Worm (Caenorhabditis elegans) whole organism, young adult: Measurements from ENCODE around the gene C07A9.10.

Experiments
- B0336.3 ChIP-seq: fragments of 200-800 bp; sonication (Bioruptor generic); IDR thresholded peaks from 2 replicates; pipeline ENCODE4 v1.3.6; 2022; ENCODE audit warnings: missing genetic modification characterization, missing compliant biosample characterization
- F10E7.11 ChIP-seq: sonication (generic microtip); optimal IDR thresholded peaks from 2 replicates; lab custom pipeline; 2017; ENCODE audit warnings: mild to moderate bottlenecking, missing genetic modification characterization, moderate library complexity, missing compliant biosample characterization
- F57A8.1 ChIP-seq: fragments of 200-800 bp; sonication (Bioruptor generic); optimal IDR thresholded peaks from 2 replicates; lab custom pipeline; 2018; ENCODE audit warnings: mild to moderate bottlenecking, missing genetic modification characterization, moderate library complexity, missing compliant biosample characterization
- F57C9.4 ChIP-seq: sonication (generic microtip); optimal IDR thresholded peaks from 2 replicates; lab custom pipeline; 2017; ENCODE audit warnings: mild to moderate bottlenecking, missing genetic modification characterization, missing compliant biosample characterization
- T07F8.4 ChIP-seq: sonication (generic microtip); optimal IDR thresholded peaks from 2 replicates; lab custom pipeline; 2016; ENCODE audit warnings: mild to moderate bottlenecking, missing genetic modification characterization, moderate library complexity, missing compliant biosample characterization
- Y53F4B.3 ChIP-seq: fragments of 200-800 bp; sonication (Bioruptor generic); IDR thresholded peaks from 2 replicates; pipeline ENCODE4 v1.3.6; 2022; ENCODE audit warnings: missing genetic modification reagents, missing genetic modification characterization, missing compliant biosample characterization
- Y79H2A.3 ChIP-seq: fragments of 200-800 bp; sonication (Bioruptor generic); conservative IDR thresholded peaks from 2 replicates; pipeline ENCODE4 v1.3.6; 2022; ENCODE audit warnings: missing genetic modification reagents, missing genetic modification characterization, missing compliant biosample characterization
- Y95B8A.8 ChIP-seq: fragments of 200-800 bp; sonication (Bioruptor generic); IDR thresholded peaks from 2 replicates; pipeline ENCODE4 v1.3.6; 2022; ENCODE audit warnings: missing genetic modification reagents, missing genetic modification characterization, missing compliant biosample characterization
- atf-7 ChIP-seq: sonication (generic microtip); optimal IDR thresholded peaks from 2 replicates; lab custom pipeline; 2017; ENCODE audit warnings: mild to moderate bottlenecking, missing genetic modification characterization, missing compliant biosample characterization
- attf-5 ChIP-seq: fragments of 200-800 bp; sonication (Bioruptor generic); optimal IDR thresholded peaks from 2 replicates; lab custom pipeline; 2018; ENCODE audit warnings: mild to moderate bottlenecking, missing genetic modification characterization, missing compliant biosample characterization
- attf-6 ChIP-seq: fragments of 200-800 bp; sonication (Bioruptor generic); IDR thresholded peaks from 2 replicates; pipeline ENCODE4 v1.3.6; 2022; ENCODE audit warnings: missing genetic modification reagents, missing genetic modification characterization, missing compliant biosample characterization
- bed-1 ChIP-seq: fragments of 200-800 bp; sonication (Bioruptor generic); IDR thresholded peaks from 2 replicates; pipeline ENCODE4 v1.3.6; 2022; ENCODE audit warnings: missing genetic modification reagents, missing genetic modification characterization, missing compliant biosample characterization
- bed-2 ChIP-seq: fragments of 200-800 bp; sonication (Bioruptor generic); IDR thresholded peaks from 2 replicates; pipeline ENCODE4 v1.3.6; 2022; ENCODE audit warnings: missing genetic modification reagents, missing genetic modification characterization, missing compliant biosample characterization
- ccch-3 ChIP-seq: fragments of 200-800 bp; sonication (Bioruptor generic); optimal IDR thresholded peaks from 2 replicates; lab custom pipeline; 2018; ENCODE audit warnings: mild to moderate bottlenecking, missing genetic modification characterization, missing compliant biosample characterization
- ceh-27 ChIP-seq: fragments of 200-800 bp; sonication (Bioruptor generic); optimal IDR thresholded peaks from 2 replicates; lab custom pipeline; 2018; ENCODE audit warnings: mild to moderate bottlenecking, missing genetic modification characterization, moderate library complexity, missing compliant biosample characterization
- die-1 ChIP-seq: sonication (generic microtip); optimal IDR thresholded peaks from 2 replicates; lab custom pipeline; 2016; ENCODE audit warnings: missing genotype, mild to moderate bottlenecking, missing genetic modification characterization, missing compliant biosample characterization
- dox-1 ChIP-seq: fragments of 200-800 bp; sonication (Bioruptor generic); IDR thresholded peaks from 2 replicates; pipeline ENCODE4 v1.3.6; 2022; ENCODE audit warnings: missing genetic modification reagents, missing genetic modification characterization, missing compliant biosample characterization
- egl-44 ChIP-seq: fragments of 200-800 bp; sonication (Bioruptor generic); IDR thresholded peaks from 2 replicates; pipeline ENCODE4 v1.3.6; 2022; ENCODE audit warnings: missing genetic modification reagents, missing genetic modification characterization, missing compliant biosample characterization
- fkh-3 ChIP-seq: sonication (generic microtip); optimal IDR thresholded peaks from 2 replicates; lab custom pipeline; 2016; ENCODE audit warnings: mild to moderate bottlenecking, missing genetic modification characterization, missing compliant biosample characterization
- hlh-12 ChIP-seq: sonication (generic microtip); optimal IDR thresholded peaks from 2 replicates; lab custom pipeline; 2016; ENCODE audit warnings: missing genetic modification characterization, missing compliant biosample characterization
- let-526 ChIP-seq: fragments of 200-800 bp; sonication (Bioruptor generic); IDR thresholded peaks from 2 replicates; pipeline ENCODE4 v1.3.6; 2022; ENCODE audit warnings: missing genetic modification reagents, missing genetic modification characterization, missing compliant biosample characterization
- let-607 ChIP-seq, 2 experiments: fragments of 200-800 bp in 1 of 2; sonication (Bioruptor generic) in 1 of 2; sonication (generic microtip) in 1 of 2; optimal IDR thresholded peaks; 2 replicates each; lab custom pipeline; 2016 to 2018; ENCODE audit warnings: mild to moderate bottlenecking in 2 of 2, missing compliant biosample characterization in 2 of 2, missing genetic modification characterization in 2 of 2, moderate library complexity in 2 of 2, missing genotype in 1 of 2
- lsl-1 ChIP-seq: fragments of 200-800 bp; sonication (Bioruptor generic); optimal IDR thresholded peaks from 2 replicates; lab custom pipeline; 2018; ENCODE audit warnings: mild to moderate bottlenecking, missing genetic modification characterization, moderate library complexity, missing compliant biosample characterization
- lsy-27 ChIP-seq: sonication (generic microtip); optimal IDR thresholded peaks from 2 replicates; lab custom pipeline; 2017; ENCODE audit warnings: missing genetic modification characterization, mild to moderate bottlenecking, missing compliant biosample characterization, antibody characterized with exemption, missing genotype, borderline replicate concordance; ENCODE audit not compliant: insufficient read depth
- nfya-1 ChIP-seq: sonication (generic microtip); optimal IDR thresholded peaks from 2 replicates; lab custom pipeline; 2017; ENCODE audit warnings: antibody characterized with exemption, missing compliant biosample characterization, missing genetic modification characterization, borderline replicate concordance; ENCODE audit not compliant: insufficient read depth
- nfyb-1 ChIP-seq: fragments of 200-800 bp; sonication (Bioruptor generic); IDR thresholded peaks from 2 replicates; pipeline ENCODE4 v1.3.6; 2022; ENCODE audit warnings: missing genetic modification reagents, missing genetic modification characterization, missing compliant biosample characterization
- nhr-27 ChIP-seq: fragments of 200-800 bp; sonication (Bioruptor generic); optimal IDR thresholded peaks from 2 replicates; lab custom pipeline; 2018; ENCODE audit warnings: mild to moderate bottlenecking, missing genetic modification characterization, moderate library complexity, missing compliant biosample characterization
- nhr-80 ChIP-seq: sonication (generic microtip); optimal IDR thresholded peaks from 2 replicates; lab custom pipeline; 2016; ENCODE audit warnings: missing genetic modification characterization, missing compliant biosample characterization
- nhr-90 ChIP-seq: sonication (generic microtip); optimal IDR thresholded peaks from 2 replicates; lab custom pipeline; 2016; ENCODE audit warnings: missing genotype, mild to moderate bottlenecking, missing genetic modification characterization, missing compliant biosample characterization
- pha-4 ChIP-seq: fragments of 150-350 bp; sonication (generic microtip); optimal IDR thresholded peaks from 2 replicates; lab custom pipeline; 2014; ENCODE audit warnings: missing biosample characterization, missing genetic modification reagents, missing genetic modification characterization
- repo-1 ChIP-seq: sonication (generic microtip); optimal IDR thresholded peaks from 2 replicates; lab custom pipeline; 2017; ENCODE audit warnings: mild to moderate bottlenecking, missing genetic modification characterization, missing compliant biosample characterization
- snpc-3.4 ChIP-seq: sonication (generic microtip); optimal IDR thresholded peaks from 2 replicates; lab custom pipeline; 2017; ENCODE audit warnings: missing genetic modification characterization, mild to moderate bottlenecking, missing compliant biosample characterization, antibody characterized with exemption, moderate library complexity, missing genotype, missing genetic modification reagents
- snpc-4 ChIP-seq, 5 experiments: fragments of 150-350 bp in 1 of 5; sonication (generic microtip) in 4 of 5; optimal IDR thresholded peaks; 2 replicates each; lab custom pipeline; 2014 to 2018; ENCODE audit warnings: missing genetic modification characterization in 5 of 5, missing biosample characterization in 3 of 5, antibody characterized with exemption in 2 of 5, mild to moderate bottlenecking in 2 of 5, missing compliant biosample characterization in 2 of 5, missing genotype in 2 of 5, moderate library complexity in 2 of 5, missing genetic modification reagents in 1 of 5
- sptf-2 ChIP-seq: fragments of 200-800 bp; sonication (Bioruptor generic); optimal IDR thresholded peaks from 2 replicates; lab custom pipeline; 2018; ENCODE audit warnings: mild to moderate bottlenecking, missing genetic modification characterization, missing compliant biosample characterization
- tbp1 ChIP-seq: fragments of 200-800 bp; sonication (Bioruptor generic); optimal IDR thresholded peaks from 2 replicates; lab custom pipeline; 2018; ENCODE audit warnings: mild to moderate bottlenecking, missing genetic modification characterization, missing compliant biosample characterization
- zfh-2 ChIP-seq: fragments of 200-800 bp; sonication (Bioruptor generic); conservative IDR thresholded peaks from 2 replicates; pipeline ENCODE4 v1.3.6; 2022; ENCODE audit warnings: missing genetic modification reagents, missing genetic modification characterization, missing compliant biosample characterization
- ztf-25 ChIP-seq: fragments of 200-800 bp; sonication (Bioruptor generic); IDR thresholded peaks from 2 replicates; pipeline ENCODE4 v1.3.6; 2022; ENCODE audit warnings: missing genetic modification reagents, missing genetic modification characterization, missing compliant biosample characterization
- ztf-26 ChIP-seq: sonication (generic microtip); optimal IDR thresholded peaks from 2 replicates; lab custom pipeline; 2017; ENCODE audit warnings: missing genetic modification characterization, missing compliant biosample characterization
- ztf-3 ChIP-seq: fragments of 200-800 bp; sonication (Bioruptor generic); optimal IDR thresholded peaks from 2 replicates; lab custom pipeline; 2018; ENCODE audit warnings: mild to moderate bottlenecking, missing genetic modification characterization, missing compliant biosample characterization
- ztf-6 ChIP-seq: fragments of 200-800 bp; sonication (Bioruptor generic); IDR thresholded peaks from 2 replicates; pipeline ENCODE4 v1.3.6; 2022; ENCODE audit warnings: missing genetic modification reagents, missing genetic modification characterization, missing compliant biosample characterization

C07A9.10 gene

DNA sequence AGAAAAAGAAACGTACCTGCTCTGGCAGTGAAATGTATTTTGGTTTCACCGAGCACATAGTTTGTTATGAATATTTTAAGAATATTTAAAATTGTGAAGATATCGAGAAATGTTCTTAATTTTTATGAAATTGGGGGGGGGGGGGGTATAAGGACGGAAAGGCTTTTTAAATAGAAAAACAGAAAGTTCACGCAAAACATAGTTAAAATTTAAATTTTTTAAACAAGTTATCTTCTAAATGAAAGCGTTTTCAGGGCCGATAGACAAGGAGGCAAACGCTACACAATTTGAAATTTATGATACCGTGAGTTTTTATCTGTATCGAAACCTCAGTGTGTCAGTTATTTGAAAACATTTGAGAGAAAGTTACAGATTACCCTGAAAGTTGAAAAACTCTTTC, 30.1 kb downstream of the C07A9.10 start, which contains the start of gene C15H7.4:
TSS of gene C15H7.4 (minus strand) at position 101 of the 400 bp plus-strand sequence.
- TF ChIP-seq repo-1 (tag; lab: Kevin White, UChicago), result no peak
- TF ChIP-seq Y79H2A.3 (GFP tag; lab: Robert Waterston, UW), result no peak
- TF ChIP-seq snpc-4 (GFP tag; optimal IDR thresholded peaks at IDR 0.05; lab: Kevin White, UChicago), result no peak
- no peak for TF ChIP-seq snpc-4 (tag; optimal IDR thresholded peaks at IDR 0.05; lab: Kevin White, UChicago)
- no peak for TF ChIP-seq lsy-27
- no peak for TF ChIP-seq pha-4 (tag; lab: Kevin White, UChicago)
- TF ChIP-seq zfh-2, result no peak
- TF ChIP-seq fkh-3 (tag; lab: Kevin White, UChicago), result no peak
- TF ChIP-seq nfya-1 (tag; lab: Kevin White, UChicago), result no peak
- TF ChIP-seq hlh-12 (tag; lab: Kevin White, UChicago), result no peak
- TF ChIP-seq Y95B8A.8 (GFP tag; lab: Robert Waterston, UW), result no peak

DNA sequence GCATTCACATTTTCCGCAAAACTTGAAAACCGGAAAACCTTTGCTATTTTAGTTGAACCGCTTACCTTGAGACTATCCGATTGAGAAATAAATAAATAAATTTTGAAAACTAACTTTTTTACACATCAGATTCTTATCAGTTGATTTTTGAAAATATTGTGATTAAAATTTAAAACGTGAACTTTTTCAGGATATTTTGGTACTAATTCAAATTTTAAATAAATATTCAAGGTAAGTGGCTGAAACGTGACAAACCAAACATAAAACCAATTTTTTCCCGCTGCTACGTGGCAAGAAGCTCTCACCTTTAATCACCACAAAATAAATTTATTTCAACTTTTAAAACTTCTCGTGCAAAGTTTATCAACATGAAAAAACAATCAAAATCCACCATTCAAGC, 34.0 kb downstream of the C07A9.10 start, which contains the start of gene C15H7.3:
TSS of gene C15H7.3 (minus strand) at position 101 of the 400 bp plus-strand sequence.
- TF ChIP-seq B0336.3 (GFP tag; lab: Robert Waterston, UW) (no peak), tbp1 (GFP tag; lab: Kevin White, UChicago) (no peak), lsl-1 (GFP tag; lab: Kevin White, UChicago) (no peak), let-607 (tag; optimal IDR thresholded peaks at IDR 0.05; lab: Kevin White, UChicago) (no peak), attf-5 (no peak), egl-44 (GFP tag; lab: Robert Waterston, UW) (no peak), ztf-3 (no peak), ztf-25 (GFP tag; lab: Robert Waterston, UW) (no peak), attf-6 (GFP tag; lab: Robert Waterston, UW) (no peak), ztf-6 (GFP tag; lab: Robert Waterston, UW) (no peak), atf-7 (no peak), let-526 (no peak)

DNA sequence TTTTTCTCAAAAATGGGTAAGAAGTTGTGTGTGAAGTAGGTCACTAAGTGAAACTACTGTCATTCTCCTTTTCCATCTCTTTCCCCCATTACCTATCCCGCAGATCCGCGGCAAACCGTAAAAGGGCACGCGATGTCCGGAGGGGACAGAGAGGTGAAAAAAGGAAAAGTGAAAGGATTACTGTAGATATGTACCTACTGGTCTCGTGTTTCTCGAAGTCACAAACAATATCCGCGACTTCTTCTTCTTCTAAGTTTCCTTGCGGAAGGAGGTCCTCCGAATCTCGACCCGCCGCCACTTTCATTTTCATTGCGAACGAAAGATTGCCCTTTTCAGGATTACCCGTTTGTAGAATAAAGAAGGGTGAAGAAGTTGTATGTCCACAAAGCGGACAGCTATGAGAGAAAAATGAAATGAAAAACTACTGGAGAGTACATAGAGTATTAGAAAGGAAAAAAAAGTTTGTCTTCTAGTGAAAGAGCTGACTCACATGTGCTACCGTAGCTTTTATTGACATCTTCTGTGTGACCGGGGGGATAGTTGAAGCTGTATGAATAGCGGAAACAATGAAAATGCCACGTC, 39.3 kb downstream of the C07A9.10 start:
- TF ChIP-seq egl-44 (GFP tag; lab: Robert Waterston, UW) (no peak), ztf-26 (tag; lab: Kevin White, UChicago) (no peak), T07F8.4 (no peak), lsy-27 (no peak), dox-1 (GFP tag; lab: Robert Waterston, UW) (no peak), bed-2 (GFP tag; lab: Robert Waterston, UW) (no peak), F57A8.1 (GFP tag; lab: Kevin White, UChicago) (no peak), die-1 (no peak), ccch-3 (GFP tag; lab: Kevin White, UChicago) (no peak), let-526 (no peak), snpc-4 (GFP tag; optimal IDR thresholded peaks at IDR 0.05; lab: Kevin White, UChicago) (no peak), snpc-4 (tag; optimal IDR thresholded peaks at IDR 0.05; lab: Kevin White, UChicago) (no peak)

DNA sequence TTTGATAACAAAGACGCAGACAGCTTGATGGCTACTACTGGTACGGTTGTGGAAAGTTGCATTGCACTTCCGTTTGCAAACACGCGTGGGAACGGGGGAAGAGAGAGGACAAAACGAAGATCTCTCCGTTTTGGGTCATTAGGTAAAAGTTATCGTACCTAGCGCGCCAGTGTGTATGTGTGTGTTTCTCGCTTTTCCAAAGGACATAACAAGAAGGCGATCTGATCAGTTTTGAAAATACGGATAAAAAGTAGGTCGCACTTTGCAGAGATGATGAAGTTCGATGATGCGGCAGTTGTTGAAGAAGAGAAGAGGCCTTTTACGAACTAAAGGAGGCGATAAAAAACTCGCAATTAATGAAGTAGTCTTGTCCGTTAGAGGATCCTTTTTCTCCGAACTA, 40.8 kb downstream of the C07A9.10 start:
- no peak for TF ChIP-seq F57C9.4 (tag; lab: Kevin White, UChicago)
- no peak for TF ChIP-seq nhr-90 (tag; lab: Kevin White, UChicago)
- no peak for TF ChIP-seq nhr-80 (tag; lab: Kevin White, UChicago)
- TF ChIP-seq nhr-27 (tag; lab: Kevin White, UChicago), result no peak
- TF ChIP-seq snpc-3.4 (tag; lab: Kevin White, UChicago), result no peak
- no peak for TF ChIP-seq Y53F4B.3 (GFP tag; lab: Robert Waterston, UW)
- TF ChIP-seq nfya-1 (tag; lab: Kevin White, UChicago), result no peak
- TF ChIP-seq ccch-3 (GFP tag; lab: Kevin White, UChicago), result no peak
- TF ChIP-seq ceh-27 (GFP tag; lab: Kevin White, UChicago), result no peak
- TF ChIP-seq bed-1 (GFP tag; lab: Robert Waterston, UW), result no peak
- no peak for TF ChIP-seq nfyb-1
- no peak for TF ChIP-seq F10E7.11 (tag; lab: Kevin White, UChicago)
- no peak for TF ChIP-seq sptf-2 (GFP tag; lab: Kevin White, UChicago)
- TF ChIP-seq, all 124 proteins: peak for 0
